Worm (Caenorhabditis elegans): ENCODE measurements around the gene mcd-1.

ce11 chrII:13902014-13902413 is 13.7 kb downstream of the mcd-1 start, which contains the start of gene W02B8.1:
- TF ChIP-seq ceh-48 (tag; optimal IDR thresholded peaks at IDR 0.05) = no peak
- TF ChIP-seq ets-4 (tag; optimal IDR thresholded peaks at IDR 0.05) = no peak
- no peak for TF ChIP-seq ama-1 (optimal IDR thresholded peaks at IDR 0.05)
- no peak for TF ChIP-seq elt-2 (tag; optimal IDR thresholded peaks at IDR 0.05)
- no peak for TF ChIP-seq nfya-1 (tag; optimal IDR thresholded peaks at IDR 0.05)
- no peak for TF ChIP-seq zip-5 (tag; optimal IDR thresholded peaks at IDR 0.05)
- TF ChIP-seq lin-11 (tag; optimal IDR thresholded peaks at IDR 0.05) = no peak
- no peak for TF ChIP-seq F13H6.1 (tag; optimal IDR thresholded peaks at IDR 0.05)
- no peak for TF ChIP-seq fkh-10 (GFP tag; optimal IDR thresholded peaks at IDR 0.05)
- TF ChIP-seq T23F11.4 (GFP tag; optimal IDR thresholded peaks at IDR 0.05) = no peak
- no peak for TF ChIP-seq ceh-18 (tag; optimal IDR thresholded peaks at IDR 0.05)
- TF ChIP-seq unc-42 (tag; optimal IDR thresholded peaks at IDR 0.05) = no peak
- TF ChIP-seq tbx-2 (tag; optimal IDR thresholded peaks at IDR 0.05) = no peak

Measured in whole organism, late embryonic.